Fruit fly (Drosophila melanogaster) S2 (cell line): Measurements from ENCODE around the gene Clp.

Source experiments
- CG8478 ChIP-seq: fragments of >200 bp; optimal IDR thresholded peaks from 2 replicates; lab custom pipeline; 2018
- CTCF ChIP-seq, 2 experiments: fragments of >200 bp; optimal IDR thresholded peaks; 2 replicates each; lab custom pipeline; 2018

- TF ChIP-seq CG8478 (lab: Kevin White, UChicago) (no peak), CTCF (optimal IDR thresholded peaks at IDR 0.05; lab: Kevin White, UChicago) (no peak)
Measured at dm6 chr2L:840022-840421, 20.3 kb downstream of the Clp start.
